Fruit fly (Drosophila melanogaster) whole organism, embryonic: ENCODE results near the gene CG12017.

Source experiments
- Ada2b ChIP-seq: fragments of 200-800 bp; sonication (Bioruptor generic); IDR thresholded peaks from 2 replicates; pipeline ENCODE4 v1.3.6; 2022; ENCODE audit warnings: missing biosample characterization, missing genetic modification characterization
- Atf-2 ChIP-seq: fragments of 200-800 bp; sonication (Bioruptor generic); optimal IDR thresholded peaks from 2 replicates; lab custom pipeline; 2016; ENCODE audit warnings: missing biosample characterization, missing genetic modification characterization
- Atf3 ChIP-seq: fragments of 200-800 bp; sonication (Bioruptor generic); optimal IDR thresholded peaks from 3 replicates; lab custom pipeline; 2016; ENCODE audit warnings: missing biosample characterization, missing genetic modification characterization
- CG11247 ChIP-seq: fragments of 200-800 bp; sonication (Bioruptor generic); IDR thresholded peaks from 2 replicates; pipeline ENCODE4 v1.3.6; 2022; ENCODE audit warnings: missing biosample characterization, missing genetic modification characterization
- CG11695 ChIP-seq: fragments of 200-800 bp; sonication (Bioruptor generic); IDR thresholded peaks from 3 replicates; pipeline ENCODE4 v1.3.6; 2022; ENCODE audit warnings: missing biosample characterization, missing genetic modification characterization
- CG12769 ChIP-seq: fragments of 200-800 bp; sonication (Bioruptor generic); optimal IDR thresholded peaks from 2 replicates; lab custom pipeline; 2019; ENCODE audit warnings: missing biosample characterization, mild to moderate bottlenecking, missing genetic modification characterization, moderate library complexity
- CG15514 ChIP-seq: fragments of 200-800 bp; sonication (Bioruptor generic); optimal IDR thresholded peaks from 3 replicates; lab custom pipeline; 2017; ENCODE audit warnings: missing biosample characterization, missing genetic modification characterization, mild to moderate bottlenecking, moderate library complexity, missing genetic modification reagents
- CG1603 ChIP-seq: fragments of 200-800 bp; sonication (Bioruptor generic); optimal IDR thresholded peaks from 2 replicates; lab custom pipeline; 2019; ENCODE audit warnings: missing biosample characterization, mild to moderate bottlenecking, missing genetic modification characterization, moderate library complexity
- CG18011 ChIP-seq: fragments of 200-800 bp; sonication (Bioruptor generic); optimal IDR thresholded peaks from 2 replicates; lab custom pipeline; 2017; ENCODE audit warnings: missing biosample characterization, missing genetic modification characterization, mild to moderate bottlenecking, moderate library complexity, missing genotype
- CG2712 ChIP-seq: fragments of 200-800 bp; optimal IDR thresholded peaks from 3 replicates; lab custom pipeline; 2019; ENCODE audit warnings: missing biosample characterization, mild to moderate bottlenecking, missing genetic modification characterization, moderate library complexity
- CG34224 ChIP-seq: fragments of 200-800 bp; sonication (Bioruptor generic); IDR thresholded peaks from 3 replicates; pipeline ENCODE4 v1.3.6; 2022; ENCODE audit warnings: missing biosample characterization, missing genetic modification characterization; ENCODE audit not compliant: partially characterized antibody
- CG3995 ChIP-seq: fragments of 200-800 bp; sonication (Bioruptor generic); optimal IDR thresholded peaks from 3 replicates; lab custom pipeline; 2016; ENCODE audit warnings: missing biosample characterization, missing genetic modification characterization
- CG4730 ChIP-seq: fragments of 200-800 bp; sonication (Bioruptor generic); IDR thresholded peaks from 2 replicates; pipeline ENCODE4 v1.3.6; 2022; ENCODE audit warnings: missing biosample characterization, missing genetic modification characterization
- CG6689 ChIP-seq: fragments of 200-800 bp; sonication (Bioruptor generic); IDR thresholded peaks from 2 replicates; pipeline ENCODE4 v1.3.6; 2022; ENCODE audit warnings: missing biosample characterization, missing genetic modification characterization
- Drgx ChIP-seq: fragments of 200-800 bp; sonication (Bioruptor generic); IDR thresholded peaks from 2 replicates; pipeline ENCODE4 v1.3.6; 2022; ENCODE audit warnings: missing biosample characterization, missing genetic modification characterization
- Fer2 ChIP-seq: fragments of 200-800 bp; sonication (Bioruptor generic); optimal IDR thresholded peaks from 2 replicates; lab custom pipeline; 2018; ENCODE audit warnings: missing biosample characterization, mild to moderate bottlenecking, missing genetic modification characterization, moderate library complexity
- HHEX ChIP-seq: fragments of 200-800 bp; sonication (Bioruptor generic); optimal IDR thresholded peaks from 3 replicates; lab custom pipeline; 2017; ENCODE audit warnings: missing biosample characterization, mild to moderate bottlenecking, missing genetic modification characterization, missing genetic modification reagents
- Hsf ChIP-seq: fragments of 200-800 bp; sonication (Bioruptor generic); optimal IDR thresholded peaks from 3 replicates; lab custom pipeline; 2016; ENCODE audit warnings: missing biosample characterization, missing genetic modification characterization
- Jarid2 ChIP-seq: fragments of 200-800 bp; sonication (Bioruptor generic); optimal IDR thresholded peaks from 3 replicates; lab custom pipeline; 2017; ENCODE audit warnings: mild to moderate bottlenecking, missing biosample characterization, missing genetic modification reagents, missing genetic modification characterization
- Med ChIP-seq: fragments of 200-800 bp; sonication (Bioruptor generic); peaks from one replicate; lab custom pipeline; 2016; ENCODE audit warnings: missing biosample characterization, missing genetic modification characterization, mild to moderate bottlenecking, inconsistent platforms, moderate library complexity
- Mes4 ChIP-seq: fragments of 200-800 bp; sonication (Bioruptor generic); optimal IDR thresholded peaks from 2 replicates; lab custom pipeline; 2016; ENCODE audit warnings: missing biosample characterization, missing genetic modification characterization
- Ptx1 ChIP-seq: fragments of 200-800 bp; sonication (Bioruptor generic); IDR thresholded peaks from 2 replicates; pipeline ENCODE4 v1.3.6; 2022; ENCODE audit warnings: missing biosample characterization, missing genetic modification characterization
- Trl ChIP-seq, 3 experiments: fragments of >200 bp in 2 of 3; fragments of 200-800 bp in 1 of 3; sonication (Bioruptor generic) in 1 of 3; optimal IDR thresholded peaks; 2 replicates in 1 of 3; 3 replicates in 2 of 3; lab custom pipeline; 2016 to 2017; ENCODE audit warnings: missing biosample characterization in 1 of 3, missing genetic modification characterization in 1 of 3
- Xrp1 ChIP-seq: fragments of 200-800 bp; sonication (Bioruptor generic); IDR thresholded peaks from 2 replicates; pipeline ENCODE4 v1.3.6; 2022; ENCODE audit warnings: missing biosample characterization, missing genetic modification characterization
- ase ChIP-seq: fragments of 200-800 bp; sonication (Bioruptor generic); IDR thresholded peaks from 3 replicates; pipeline ENCODE4 v1.3.6; 2022; ENCODE audit warnings: missing biosample characterization, missing genetic modification characterization
- bsh ChIP-seq, 2 experiments: fragments of 200-800 bp; sonication (Bioruptor generic); optimal IDR thresholded peaks; 2 replicates each; lab custom pipeline; 2017 to 2018; ENCODE audit warnings: mild to moderate bottlenecking in 2 of 2, missing biosample characterization in 2 of 2, missing genetic modification characterization in 2 of 2, moderate library complexity in 1 of 2
- chinmo ChIP-seq: fragments of 200-800 bp; sonication (Bioruptor generic); IDR thresholded peaks from 4 replicates; pipeline ENCODE4 v1.3.6; 2022; ENCODE audit warnings: missing biosample characterization, missing genetic modification characterization; ENCODE audit not compliant: partially characterized antibody
- corto ChIP-seq: fragments of 200-800 bp; sonication (Bioruptor generic); optimal IDR thresholded peaks from 2 replicates; lab custom pipeline; 2016; ENCODE audit warnings: missing biosample characterization, mild to moderate bottlenecking, missing genetic modification characterization, moderate library complexity
- dati ChIP-seq: fragments of 200-800 bp; sonication (Bioruptor generic); IDR thresholded peaks from 2 replicates; pipeline ENCODE4 v1.3.6; 2022; ENCODE audit warnings: missing biosample characterization, missing genetic modification characterization
- dimm ChIP-seq: fragments of 200-800 bp; sonication (Bioruptor generic); IDR thresholded peaks from 2 replicates; pipeline ENCODE4 v1.3.6; 2022; ENCODE audit warnings: missing biosample characterization, missing genetic modification characterization
- ems ChIP-seq: fragments of 200-800 bp; sonication (Bioruptor generic); optimal IDR thresholded peaks from 3 replicates; lab custom pipeline; 2016; ENCODE audit warnings: missing biosample characterization, missing genetic modification characterization
- gt ChIP-seq: fragments of 200-800 bp; sonication (Bioruptor generic); IDR thresholded peaks from 2 replicates; pipeline ENCODE4 v1.3.6; 2022; ENCODE audit warnings: missing biosample characterization, missing genetic modification characterization
- lbe ChIP-seq: fragments of 200-800 bp; sonication (Bioruptor generic); optimal IDR thresholded peaks from 2 replicates; lab custom pipeline; 2016; ENCODE audit warnings: missing biosample characterization, mild to moderate bottlenecking, missing genetic modification characterization
- lmd ChIP-seq: fragments of 200-800 bp; sonication (Bioruptor generic); IDR thresholded peaks from 2 replicates; pipeline ENCODE4 v1.3.6; 2022; ENCODE audit warnings: missing biosample characterization, missing genetic modification characterization
- nom ChIP-seq: fragments of 200-800 bp; sonication (Bioruptor generic); optimal IDR thresholded peaks from 2 replicates; lab custom pipeline; 2017; ENCODE audit warnings: missing biosample characterization, missing genetic modification characterization, mild to moderate bottlenecking, moderate library complexity, missing genetic modification reagents
- otp ChIP-seq: fragments of 200-800 bp; sonication (Bioruptor generic); IDR thresholded peaks from 3 replicates; pipeline ENCODE4, ENCODE4 v1.3.6; 2022; ENCODE audit warnings: missing biosample characterization, missing genetic modification characterization
- phol ChIP-seq: fragments of 200-800 bp; sonication (Bioruptor generic); optimal IDR thresholded peaks from 3 replicates; lab custom pipeline; 2018; ENCODE audit warnings: missing biosample characterization, mild to moderate bottlenecking, missing genetic modification characterization, moderate library complexity
- prd ChIP-seq, 3 experiments: fragments of >200 bp in 2 of 3; fragments of 200-800 bp in 1 of 3; sonication (Bioruptor generic) in 1 of 3; optimal IDR thresholded peaks in 2 of 3; IDR thresholded peaks in 1 of 3; 2 replicates in 2 of 3; 3 replicates in 1 of 3; pipeline versions ENCODE4 v1.3.6 to Lab custom; 2017 to 2022; ENCODE audit warnings: missing biosample characterization in 1 of 3, missing genetic modification characterization in 1 of 3
- ranshi ChIP-seq: fragments of 200-800 bp; sonication (Bioruptor generic); IDR thresholded peaks from 2 replicates; pipeline ENCODE4 v1.3.6; 2022; ENCODE audit warnings: missing biosample characterization, missing genetic modification characterization
- row ChIP-seq: fragments of 200-800 bp; sonication (Bioruptor generic); IDR thresholded peaks from 3 replicates; pipeline ENCODE4 v1.3.6; 2022; ENCODE audit warnings: missing biosample characterization, missing genetic modification characterization
- sens ChIP-seq: fragments of 200-800 bp; sonication (Bioruptor generic); peaks from one replicate; lab custom pipeline; 2016; ENCODE audit warnings: missing biosample characterization, missing genetic modification characterization
- sna ChIP-seq: fragments of 200-800 bp; sonication (Bioruptor generic); IDR thresholded peaks from 2 replicates; pipeline ENCODE4 v1.3.6; 2022; ENCODE audit warnings: missing biosample characterization, missing genetic modification characterization; ENCODE audit not compliant: partially characterized antibody
- so ChIP-seq: fragments of 200-800 bp; sonication (Bioruptor generic); IDR thresholded peaks from 3 replicates; pipeline ENCODE4 v1.3.6; 2022; ENCODE audit warnings: missing biosample characterization, missing genetic modification characterization
- tll ChIP-seq, 2 experiments: fragments of 200-800 bp in 1 of 2; fragments of >200 bp in 1 of 2; sonication (Bioruptor generic) in 1 of 2; optimal IDR thresholded peaks; 2 replicates each; lab custom pipeline; 2017 to 2019; ENCODE audit warnings: missing biosample characterization in 2 of 2, missing genetic modification characterization in 2 of 2, mild to moderate bottlenecking in 1 of 2, moderate library complexity in 1 of 2
- vfl ChIP-seq: fragments of 200-800 bp; sonication (Bioruptor generic); optimal IDR thresholded peaks from 2 replicates; lab custom pipeline; 2016; ENCODE audit warnings: missing biosample characterization, missing genetic modification characterization
- vvl ChIP-seq: fragments of 200-800 bp; sonication (Bioruptor generic); IDR thresholded peaks from 2 replicates; pipeline ENCODE4 v1.3.6; 2022; ENCODE audit warnings: missing biosample characterization, missing genetic modification characterization

CG12017 gene

dm6 chr3L:3253631-3254030, 26.4 kb upstream of the CG12017 start (continued):
- peak; percentile 35; the same call in 1 of the 2 replicates for TF ChIP-seq CG11247
- TF ChIP-seq dimm = no peak
- no peak for TF ChIP-seq so
- TF ChIP-seq ase (GFP tag; lab: Robert Waterston, UW) = 0 out of 3 replicates have a peak, but pooled peaks have one; percentile 10
- no peak for TF ChIP-seq Hsf (GFP tag; lab: Kevin White, UChicago)

- TF ChIP-seq CG15514 (GFP tag; lab: Kevin White, UChicago) (no peak), lbe (peak; percentile 33), HHEX (GFP tag; lab: Kevin White, UChicago) (no peak), chinmo (GFP tag; lab: Robert Waterston, UW) (peak; percentile 77; the same call in 1 of the 4 replicates), CG12769 (peak; percentile 10), Mes4 (no peak), vvl (GFP tag; lab: Robert Waterston, UW) (0 out of 2 replicates have a peak, but pooled peaks have one; percentile 26), Trl (optimal IDR thresholded peaks at IDR 0.05; lab: Kevin White, UChicago) (peak in 1 of 2 experiments; percentile 1), Trl (GFP tag; optimal IDR thresholded peaks at IDR 0.05; lab: Kevin White, UChicago) (no peak), Drgx (peak; percentile 36; the same call in 1 of the 2 replicates), Jarid2 (GFP tag; lab: Kevin White, UChicago) (peak; percentile 13), CG34224 (GFP tag; lab: Robert Waterston, UW) (no peak), nom (GFP tag; lab: Kevin White, UChicago) (peak; percentile 49)
These were observed 22.3 kb upstream of the CG12017 start, which contains the start of gene ckd for dm6 chr3L:3257690-3258089. TSS of gene ckd (plus strand) at chr3L:3257878.

dm6 chr3L:3259703-3260102, 20.3 kb upstream of the CG12017 start:
- TF ChIP-seq CG1603 (tag; lab: Kevin White, UChicago) (peak; percentile 24), vfl (no peak), Atf3 (GFP tag; lab: Kevin White, UChicago) (no peak), prd (optimal IDR thresholded peaks at IDR 0.05; lab: Kevin White, UChicago) (no peak), prd (GFP tag; IDR thresholded peaks at IDR 0.05; lab: Robert Waterston, UW) (peak; percentile 50; the same call in 2 of the 3 replicates), CG3995 (GFP tag; lab: Kevin White, UChicago) (no peak), Ada2b (peak; percentile 42; the same call in 1 of the 2 replicates), Xrp1 (peak; percentile 45; the same call in 1 of the 2 replicates), Med (GFP tag; lab: Kevin White, UChicago) (peak; percentile 50), Fer2 (no peak), Drgx (peak; percentile 92), bsh (GFP tag; optimal IDR thresholded peaks at IDR 0.05; lab: Kevin White, UChicago) (peak; percentile 24 to 73), lmd (GFP tag; lab: Robert Waterston, UW) (peak; percentile 28; the same call in 1 of the 2 replicates), tll (GFP tag; optimal IDR thresholded peaks at IDR 0.05; lab: Kevin White, UChicago) (no peak), row (GFP tag; lab: Robert Waterston, UW) (0 out of 3 replicates have a peak, but pooled peaks have one; percentile 11), Ptx1 (GFP tag; lab: Robert Waterston, UW) (0 out of 2 replicates have a peak, but pooled peaks have one; percentile 10), CG2712 (tag; lab: Kevin White, UChicago) (peak; percentile 16), sna (no peak), phol (peak; percentile 9), CG6689 (0 out of 2 replicates have a peak, but pooled peaks have one; percentile 18), ranshi (peak; percentile 35; the same call in 1 of the 2 replicates), Atf-2 (GFP tag; lab: Kevin White, UChicago) (no peak), dati (GFP tag; lab: Robert Waterston, UW) (no peak), CG18011 (GFP tag; lab: Kevin White, UChicago) (no peak), otp (GFP tag; lab: Robert Waterston, UW) (no peak), CG11695 (GFP tag; lab: Robert Waterston, UW) (0 out of 3 replicates have a peak, but pooled peaks have one; percentile 16), CG4730 (0 out of 2 replicates have a peak, but pooled peaks have one; percentile 27), sens (GFP tag; lab: Kevin White, UChicago) (peak; percentile 72), corto (peak; percentile 20), gt (GFP tag; lab: Robert Waterston, UW) (no peak), ems (GFP tag; lab: Kevin White, UChicago) (no peak), nom (GFP tag; lab: Kevin White, UChicago) (peak; percentile 89)
